Fruit fly (Drosophila melanogaster): ENCODE results near the gene CG32079.

dm6 chr3L:11010410-11010827, 14.9 kb upstream of the CG32079 start:
- no peak for TF ChIP-seq psq (optimal IDR thresholded peaks at IDR 0.05)
- TF ChIP-seq insv (optimal IDR thresholded peaks at IDR 0.05), result no peak
- TF ChIP-seq h (optimal IDR thresholded peaks at IDR 0.05), result no peak
